Fruit fly (Drosophila melanogaster) whole organism, embryonic: Measurements from ENCODE around the gene CG33111.

Experiments
- Atf6 ChIP-seq: fragments of 200-800 bp; sonication (Bioruptor generic); IDR thresholded peaks from 2 replicates; pipeline ENCODE4 v1.3.6; 2022; ENCODE audit warnings: missing biosample characterization, missing genetic modification characterization
- CG12659 ChIP-seq: fragments of 200-800 bp; sonication (Bioruptor generic); optimal IDR thresholded peaks from 3 replicates; lab custom pipeline; 2017; ENCODE audit warnings: mild to moderate bottlenecking, missing biosample characterization, missing genetic modification reagents, missing genetic modification characterization
- CG15601 ChIP-seq: fragments of 200-800 bp; sonication (Bioruptor generic); optimal IDR thresholded peaks from 3 replicates; lab custom pipeline; 2019; ENCODE audit warnings: missing biosample characterization, mild to moderate bottlenecking, missing genetic modification characterization, moderate library complexity
- CG1603 ChIP-seq: fragments of 200-800 bp; sonication (Bioruptor generic); optimal IDR thresholded peaks from 2 replicates; lab custom pipeline; 2019; ENCODE audit warnings: missing biosample characterization, mild to moderate bottlenecking, missing genetic modification characterization, moderate library complexity
- CG17359 ChIP-seq: fragments of 200-800 bp; sonication (Bioruptor generic); optimal IDR thresholded peaks from 3 replicates; lab custom pipeline; 2018; ENCODE audit warnings: missing biosample characterization, mild to moderate bottlenecking, missing genetic modification characterization, moderate library complexity
- CG2199 ChIP-seq: fragments of 200-800 bp; sonication (Bioruptor generic); IDR thresholded peaks from 3 replicates; pipeline ENCODE4 v1.3.6; 2022; ENCODE audit warnings: missing biosample characterization, missing genetic modification characterization
- CG2202 ChIP-seq: fragments of 200-800 bp; sonication (Bioruptor generic); optimal IDR thresholded peaks from 2 replicates; lab custom pipeline; 2018; ENCODE audit warnings: missing biosample characterization, mild to moderate bottlenecking, missing genetic modification characterization
- CG31365 ChIP-seq: fragments of 200-800 bp; sonication (Bioruptor generic); optimal IDR thresholded peaks from 2 replicates; lab custom pipeline; 2018; ENCODE audit warnings: missing biosample characterization, mild to moderate bottlenecking, missing genetic modification characterization
- CG33213 ChIP-seq: fragments of 200-800 bp; sonication (Bioruptor generic); optimal IDR thresholded peaks from 3 replicates; lab custom pipeline; 2016; ENCODE audit warnings: missing biosample characterization, missing genetic modification characterization
- CG3838 ChIP-seq: fragments of 200-800 bp; sonication (Bioruptor generic); optimal IDR thresholded peaks from 3 replicates; lab custom pipeline; 2016; ENCODE audit warnings: missing biosample characterization, missing genetic modification characterization
- CG3847 ChIP-seq: fragments of 200-800 bp; sonication (Bioruptor generic); IDR thresholded peaks from 2 replicates; pipeline ENCODE4 v1.3.6; 2022; ENCODE audit warnings: missing biosample characterization, missing genetic modification characterization
- CG4424 ChIP-seq: fragments of 200-800 bp; sonication (Bioruptor generic); optimal IDR thresholded peaks from 3 replicates; lab custom pipeline; 2016; ENCODE audit warnings: missing biosample characterization, missing genetic modification characterization
- CG4707 ChIP-seq: fragments of 200-800 bp; sonication (Bioruptor generic); optimal IDR thresholded peaks from 2 replicates; lab custom pipeline; 2018; ENCODE audit warnings: missing biosample characterization, mild to moderate bottlenecking, missing genetic modification characterization, moderate library complexity
- CG6689 ChIP-seq: fragments of 200-800 bp; sonication (Bioruptor generic); IDR thresholded peaks from 2 replicates; pipeline ENCODE4 v1.3.6; 2022; ENCODE audit warnings: missing biosample characterization, missing genetic modification characterization
- CG6791 ChIP-seq: fragments of 200-800 bp; sonication (Bioruptor generic); IDR thresholded peaks from 3 replicates; pipeline ENCODE4 v1.3.6; 2022; ENCODE audit warnings: missing biosample characterization, missing genetic modification characterization; ENCODE audit not compliant: partially characterized antibody
- CG7271 ChIP-seq: fragments of 200-800 bp; sonication (Bioruptor generic); optimal IDR thresholded peaks from 2 replicates; lab custom pipeline; 2018; ENCODE audit warnings: missing biosample characterization, mild to moderate bottlenecking, missing genetic modification characterization, moderate library complexity
- CG7839 ChIP-seq: fragments of 200-800 bp; sonication (Bioruptor generic); optimal IDR thresholded peaks from 3 replicates; lab custom pipeline; 2018; ENCODE audit warnings: missing biosample characterization, mild to moderate bottlenecking, missing genetic modification characterization, moderate library complexity
- CG9609 ChIP-seq: fragments of 200-800 bp; sonication (Bioruptor generic); optimal IDR thresholded peaks from 3 replicates; lab custom pipeline; 2016; ENCODE audit warnings: missing biosample characterization, missing genetic modification characterization
- CG9932 ChIP-seq: fragments of 200-800 bp; sonication (Bioruptor generic); IDR thresholded peaks from 2 replicates; pipeline ENCODE4 v1.3.6; 2022; ENCODE audit warnings: missing biosample characterization, missing genetic modification characterization
- CrebB ChIP-seq: fragments of 200-800 bp; sonication (Bioruptor generic); optimal IDR thresholded peaks from 3 replicates; lab custom pipeline; 2018; ENCODE audit warnings: missing biosample characterization, mild to moderate bottlenecking, missing genetic modification characterization
- D19B ChIP-seq: fragments of 200-800 bp; sonication (Bioruptor generic); optimal IDR thresholded peaks from 2 replicates; lab custom pipeline; 2017; ENCODE audit warnings: missing biosample characterization, mild to moderate bottlenecking, missing genetic modification characterization
- Ets65A ChIP-seq: fragments of 200-800 bp; sonication (Bioruptor generic); peaks from one replicate; lab custom pipeline; 2016; ENCODE audit warnings: missing biosample characterization, missing genetic modification characterization
- H15 ChIP-seq: fragments of 200-800 bp; sonication (Bioruptor generic); IDR thresholded peaks from 3 replicates; pipeline ENCODE4 v1.3.6; 2022; ENCODE audit warnings: missing biosample characterization, missing genetic modification characterization
- Mad ChIP-seq: fragments of 200-800 bp; sonication (Bioruptor generic); optimal IDR thresholded peaks from 2 replicates; lab custom pipeline; 2016; ENCODE audit warnings: missing biosample characterization, missing genetic modification characterization
- Med ChIP-seq: fragments of 200-800 bp; sonication (Bioruptor generic); peaks from one replicate; lab custom pipeline; 2016; ENCODE audit warnings: missing biosample characterization, missing genetic modification characterization, mild to moderate bottlenecking, inconsistent platforms, moderate library complexity
- NfI ChIP-seq: fragments of 200-800 bp; sonication (Bioruptor generic); optimal IDR thresholded peaks from 3 replicates; lab custom pipeline; 2018; ENCODE audit warnings: missing biosample characterization, mild to moderate bottlenecking, missing genetic modification characterization, moderate library complexity
- Spps ChIP-seq: fragments of 200-800 bp; sonication (Bioruptor generic); optimal IDR thresholded peaks from 2 replicates; lab custom pipeline; 2018; ENCODE audit warnings: missing biosample characterization, mild to moderate bottlenecking, missing genetic modification characterization
- Ssrp ChIP-seq: fragments of 200-800 bp; sonication (Bioruptor generic); optimal IDR thresholded peaks from 2 replicates; lab custom pipeline; 2018; ENCODE audit warnings: missing biosample characterization, mild to moderate bottlenecking, missing genetic modification characterization, moderate library complexity
- Taf1 ChIP-seq: fragments of 200-800 bp; sonication (Bioruptor generic); IDR thresholded peaks from 2 replicates; pipeline ENCODE4 v1.3.6; 2022; ENCODE audit warnings: missing biosample characterization, missing genetic modification characterization
- Trl ChIP-seq, 3 experiments: fragments of >200 bp in 2 of 3; fragments of 200-800 bp in 1 of 3; sonication (Bioruptor generic) in 1 of 3; optimal IDR thresholded peaks; 2 replicates in 1 of 3; 3 replicates in 2 of 3; lab custom pipeline; 2016 to 2017; ENCODE audit warnings: missing biosample characterization in 1 of 3, missing genetic modification characterization in 1 of 3
- Vsx1 ChIP-seq: fragments of 200-800 bp; sonication (Bioruptor generic); optimal IDR thresholded peaks from 2 replicates; lab custom pipeline; 2017; ENCODE audit warnings: missing biosample characterization, mild to moderate bottlenecking, missing genetic modification characterization, missing genetic modification reagents
- dati ChIP-seq: fragments of 200-800 bp; sonication (Bioruptor generic); IDR thresholded peaks from 2 replicates; pipeline ENCODE4 v1.3.6; 2022; ENCODE audit warnings: missing biosample characterization, missing genetic modification characterization
- ewg ChIP-seq: fragments of 200-800 bp; sonication (Bioruptor generic); optimal IDR thresholded peaks from 3 replicates; lab custom pipeline; 2017; ENCODE audit warnings: mild to moderate bottlenecking, missing biosample characterization, missing genetic modification reagents, missing genetic modification characterization
- fd64A ChIP-seq: fragments of 200-800 bp; sonication (Bioruptor generic); optimal IDR thresholded peaks from 3 replicates; lab custom pipeline; 2018; ENCODE audit warnings: missing biosample characterization, mild to moderate bottlenecking, missing genetic modification characterization
- gfzf ChIP-seq: fragments of 200-800 bp; sonication (Bioruptor generic); optimal IDR thresholded peaks from 2 replicates; lab custom pipeline; 2016; ENCODE audit warnings: missing biosample characterization, mild to moderate bottlenecking, missing genetic modification characterization, moderate library complexity
- her ChIP-seq: fragments of 200-800 bp; sonication (Bioruptor generic); optimal IDR thresholded peaks from 2 replicates; lab custom pipeline; 2016; ENCODE audit warnings: missing biosample characterization, missing genetic modification characterization
- hkb ChIP-seq, 2 experiments: fragments of 200-800 bp in 1 of 2; fragments of >200 bp in 1 of 2; sonication (Bioruptor generic) in 1 of 2; IDR thresholded peaks in 1 of 2; optimal IDR thresholded peaks in 1 of 2; 2 replicates each; pipeline versions ENCODE4 v1.3.6 to Lab custom; 2017 to 2022; ENCODE audit warnings: missing biosample characterization in 1 of 2, missing genetic modification characterization in 1 of 2
- ken ChIP-seq: fragments of 200-800 bp; sonication (Bioruptor generic); IDR thresholded peaks from 3 replicates; pipeline ENCODE4 v1.3.6; 2022; ENCODE audit warnings: missing biosample characterization, missing genetic modification characterization
- mam ChIP-seq: fragments of 200-800 bp; sonication (Bioruptor generic); optimal IDR thresholded peaks from 3 replicates; lab custom pipeline; 2016; ENCODE audit warnings: missing biosample characterization, missing genetic modification characterization
- mirr ChIP-seq: fragments of 200-800 bp; sonication (Bioruptor generic); optimal IDR thresholded peaks from 3 replicates; lab custom pipeline; 2018; ENCODE audit warnings: missing biosample characterization, mild to moderate bottlenecking, missing genetic modification characterization
- pros ChIP-seq: fragments of 200-800 bp; sonication (Bioruptor generic); optimal IDR thresholded peaks from 3 replicates; lab custom pipeline; 2019; ENCODE audit warnings: missing biosample characterization, mild to moderate bottlenecking, missing genetic modification characterization, moderate library complexity
- pzg ChIP-seq: fragments of 200-800 bp; sonication (Bioruptor generic); optimal IDR thresholded peaks from 3 replicates; lab custom pipeline; 2018; ENCODE audit warnings: missing biosample characterization, mild to moderate bottlenecking, missing genetic modification characterization, moderate library complexity
- slp2 ChIP-seq: fragments of 200-800 bp; sonication (Bioruptor generic); optimal IDR thresholded peaks from 2 replicates; lab custom pipeline; 2016; ENCODE audit warnings: missing biosample characterization, missing genetic modification characterization
- sr ChIP-seq: fragments of 200-800 bp; sonication (Bioruptor generic); IDR thresholded peaks from 3 replicates; pipeline ENCODE4 v1.3.6; 2022; ENCODE audit warnings: missing biosample characterization, missing genetic modification characterization
- tap ChIP-seq: fragments of 200-800 bp; optimal IDR thresholded peaks from 3 replicates; lab custom pipeline; 2019; ENCODE audit warnings: missing biosample characterization, mild to moderate bottlenecking, missing genetic modification characterization, moderate library complexity
- tna ChIP-seq: fragments of 200-800 bp; sonication (Bioruptor generic); IDR thresholded peaks from 2 replicates; pipeline ENCODE4 v1.3.6; 2022; ENCODE audit warnings: missing biosample characterization, missing genetic modification characterization; ENCODE audit not compliant: partially characterized antibody
- trh ChIP-seq: fragments of 200-800 bp; sonication (Bioruptor generic); optimal IDR thresholded peaks from 2 replicates; lab custom pipeline; 2016; ENCODE audit warnings: missing biosample characterization, missing genetic modification characterization
- twi ChIP-seq: fragments of 200-800 bp; optimal IDR thresholded peaks from 2 replicates; lab custom pipeline; 2019; ENCODE audit warnings: missing biosample characterization, mild to moderate bottlenecking, missing genetic modification characterization, moderate library complexity
- z ChIP-seq: fragments of 200-800 bp; sonication (Bioruptor generic); IDR thresholded peaks from 3 replicates; pipeline ENCODE4 v1.3.6; 2022; ENCODE audit warnings: missing biosample characterization, missing genetic modification characterization

CG33111 gene

DNA sequence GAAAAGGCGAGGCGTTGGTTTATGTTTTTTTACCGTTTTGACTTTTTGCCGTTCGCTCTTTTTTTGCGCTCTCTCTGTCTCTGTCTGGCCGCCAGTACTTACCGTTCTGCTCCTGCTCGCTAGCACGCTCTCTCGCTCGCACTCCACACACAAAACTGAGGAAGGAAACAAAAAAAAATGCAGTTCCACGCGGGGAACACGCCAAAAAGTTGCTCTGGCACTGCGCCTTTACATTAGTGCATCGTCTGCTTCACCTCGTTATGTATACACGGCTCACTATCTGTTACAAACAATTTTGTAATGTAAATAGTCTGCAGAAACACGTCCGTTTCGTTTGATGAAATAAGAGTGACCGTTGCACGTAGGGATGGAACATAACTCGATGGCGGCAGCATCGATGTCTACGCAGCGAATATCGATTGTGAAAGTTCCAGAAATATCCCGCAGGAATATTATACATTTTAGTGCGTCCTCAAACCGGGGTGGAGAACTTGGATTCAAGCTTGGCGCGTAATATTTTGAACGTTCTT, at the start of gene CG33111, which contains the start of gene eIF4G2:
CG33111 (minus strand) TSS at position 359 of the 530 bp plus-strand sequence.
eIF4G2 (minus strand) TSS at position 359 of the 530 bp plus-strand sequence.
- peak; percentile 25 for TF ChIP-seq CG4707 (GFP tag; lab: Kevin White, UChicago)
- TF ChIP-seq Vsx1 (GFP tag; lab: Kevin White, UChicago) = no peak
- TF ChIP-seq CG7271 (tag; lab: Kevin White, UChicago) = no peak
- no peak for TF ChIP-seq slp2
- peak; percentile 51 for TF ChIP-seq mam
- TF ChIP-seq Atf6 (GFP tag; lab: Robert Waterston, UW) = 0 out of 2 replicates have a peak, but pooled peaks have one; percentile 46
- TF ChIP-seq trh (GFP tag; lab: Kevin White, UChicago) = no peak
- peak; percentile 57; the same call in 1 of the 3 replicates for TF ChIP-seq ken (GFP tag; lab: Robert Waterston, UW)
- 0 out of 3 replicates have a peak, but pooled peaks have one; percentile 28 for TF ChIP-seq sr (GFP tag; lab: Robert Waterston, UW)
- peak; percentile 57 for TF ChIP-seq CG15601 (tag; lab: Kevin White, UChicago)
- TF ChIP-seq CG2202 = peak; percentile 23
- TF ChIP-seq Med = peak; percentile 92
- TF ChIP-seq fd64A (GFP tag; lab: Kevin White, UChicago) = no peak
- TF ChIP-seq tna (GFP tag; lab: Robert Waterston, UW) = peak; percentile 47
- peak; percentile 96 for TF ChIP-seq pzg (GFP tag; lab: Kevin White, UChicago)
- TF ChIP-seq CG2199 (GFP tag; lab: Robert Waterston, UW) = 0 out of 3 replicates have a peak, but pooled peaks have one; percentile 23
- peak in 1 of 2 experiments; percentile 59 for TF ChIP-seq Trl (optimal IDR thresholded peaks at IDR 0.05; lab: Kevin White, UChicago)
- peak; percentile 1 for TF ChIP-seq Trl (GFP tag; optimal IDR thresholded peaks at IDR 0.05; lab: Kevin White, UChicago)
- peak; percentile 89 for TF ChIP-seq CG1603 (tag; lab: Kevin White, UChicago)
- peak; percentile 15 for TF ChIP-seq CG7839
- no peak for TF ChIP-seq CG17359 (tag; lab: Kevin White, UChicago)
- no peak for TF ChIP-seq Ssrp (tag; lab: Kevin White, UChicago)
- TF ChIP-seq twi = no peak
- TF ChIP-seq Taf1 = no peak
- peak; percentile 36 for TF ChIP-seq CG9609
- peak; percentile 64 for TF ChIP-seq CG33213 (GFP tag; lab: Kevin White, UChicago)
- TF ChIP-seq CG6689 = no peak
- no peak for TF ChIP-seq z (GFP tag; lab: Robert Waterston, UW)
- TF ChIP-seq CG3838 (GFP tag; lab: Kevin White, UChicago) = no peak
- TF ChIP-seq Mad (GFP tag; lab: Kevin White, UChicago) = peak; percentile 42
- TF ChIP-seq CG4424 (GFP tag; lab: Kevin White, UChicago) = peak; percentile 36
- TF ChIP-seq ewg = peak; percentile 98
- no peak for TF ChIP-seq Spps (tag; lab: Kevin White, UChicago)
- TF ChIP-seq hkb (optimal IDR thresholded peaks at IDR 0.05; lab: Kevin White, UChicago) = no peak
- TF ChIP-seq hkb (GFP tag; IDR thresholded peaks at IDR 0.05; lab: Robert Waterston, UW) = no peak
- no peak for TF ChIP-seq dati
- TF ChIP-seq CrebB (tag; lab: Kevin White, UChicago) = peak; percentile 68
- peak; percentile 43 for TF ChIP-seq her (GFP tag; lab: Kevin White, UChicago)
- TF ChIP-seq pros = no peak
- peak; percentile 28 for TF ChIP-seq CG31365 (tag; lab: Kevin White, UChicago)
- TF ChIP-seq D19B (GFP tag; lab: Kevin White, UChicago) = no peak
- no peak for TF ChIP-seq H15 (GFP tag; lab: Robert Waterston, UW)
- TF ChIP-seq NfI (GFP tag; lab: Kevin White, UChicago) = peak; percentile 6
- TF ChIP-seq Ets65A = peak; percentile 91
- TF ChIP-seq CG6791 (GFP tag; lab: Robert Waterston, UW) = peak; percentile 91
- peak; percentile 19 for TF ChIP-seq mirr
- TF ChIP-seq tap (tag; lab: Kevin White, UChicago) = peak; percentile 21
- peak; percentile 82 for TF ChIP-seq gfzf (GFP tag; lab: Kevin White, UChicago)
- peak; percentile 41 for TF ChIP-seq CG3847 (GFP tag; lab: Robert Waterston, UW)
- peak; percentile 68 for TF ChIP-seq CG12659 (GFP tag; lab: Kevin White, UChicago)
- peak; percentile 64 for TF ChIP-seq CG9932
